Fruit fly (Drosophila melanogaster) whole organism, prepupa: ENCODE results near the gene RabX6.

Experiments used
- Blimp-1 ChIP-seq: fragments of 200-800 bp; sonication (Bioruptor generic); optimal IDR thresholded peaks from 3 replicates; lab custom pipeline; 2017; ENCODE audit warnings: missing biosample characterization, missing genetic modification characterization, mild to moderate bottlenecking, moderate library complexity, missing genetic modification reagents
- CG10669 ChIP-seq: fragments of 200-800 bp; sonication (Bioruptor generic); optimal IDR thresholded peaks from 3 replicates; lab custom pipeline; 2018; ENCODE audit warnings: missing biosample characterization, mild to moderate bottlenecking, missing genetic modification characterization, moderate library complexity
- CG15336 ChIP-seq: fragments of 200-800 bp; sonication (Bioruptor generic); IDR thresholded peaks from 2 replicates; pipeline ENCODE4 v1.3.6; 2022; ENCODE audit warnings: missing biosample characterization, missing genetic modification characterization
- CG1621 ChIP-seq: fragments of 200-800 bp; sonication (Bioruptor generic); optimal IDR thresholded peaks from 3 replicates; lab custom pipeline; 2018; ENCODE audit warnings: missing biosample characterization, mild to moderate bottlenecking, missing genetic modification characterization
- CG3032 ChIP-seq: fragments of 200-800 bp; optimal IDR thresholded peaks from 2 replicates; lab custom pipeline; 2019; ENCODE audit warnings: missing biosample characterization, mild to moderate bottlenecking, missing genetic modification characterization, moderate library complexity
- CG31627 ChIP-seq: fragments of 200-800 bp; sonication (Bioruptor generic); optimal IDR thresholded peaks from 3 replicates; lab custom pipeline; 2016; ENCODE audit warnings: missing biosample characterization, missing genetic modification characterization
- CG32006 ChIP-seq: fragments of 200-800 bp; sonication (Bioruptor generic); optimal IDR thresholded peaks from 3 replicates; lab custom pipeline; 2017; ENCODE audit warnings: missing biosample characterization, mild to moderate bottlenecking, missing genetic modification characterization
- CG34406 ChIP-seq: fragments of 200-800 bp; sonication (Bioruptor generic); optimal IDR thresholded peaks from 3 replicates; lab custom pipeline; 2016; ENCODE audit warnings: missing biosample characterization, missing genetic modification characterization
- CG3919 ChIP-seq: fragments of 200-800 bp; sonication (Bioruptor generic); optimal IDR thresholded peaks from 3 replicates; lab custom pipeline; 2016; ENCODE audit warnings: missing biosample characterization, missing genetic modification characterization
- CG6163 ChIP-seq: fragments of 200-800 bp; sonication (Bioruptor generic); IDR thresholded peaks from 3 replicates; pipeline ENCODE4 v1.3.6; 2022; ENCODE audit warnings: missing biosample characterization, missing genetic modification characterization
- CG6792 ChIP-seq: fragments of 200-800 bp; sonication (Bioruptor generic); optimal IDR thresholded peaks from 3 replicates; lab custom pipeline; 2016; ENCODE audit warnings: missing biosample characterization, missing genetic modification characterization
- CG6854 ChIP-seq: fragments of 200-800 bp; sonication (Bioruptor generic); optimal IDR thresholded peaks from 2 replicates; lab custom pipeline; 2017; ENCODE audit warnings: missing biosample characterization, mild to moderate bottlenecking, missing genetic modification characterization
- CG8119 ChIP-seq: fragments of 200-800 bp; sonication (Bioruptor generic); IDR thresholded peaks from 3 replicates; pipeline ENCODE4 v1.3.6; 2022; ENCODE audit warnings: missing biosample characterization, missing genetic modification characterization
- CG8319 ChIP-seq: fragments of 200-800 bp; sonication (Bioruptor generic); optimal IDR thresholded peaks from 3 replicates; lab custom pipeline; 2016; ENCODE audit warnings: missing biosample characterization, missing genetic modification characterization
- CG8632 ChIP-seq: fragments of 200-800 bp; sonication (Bioruptor generic); optimal IDR thresholded peaks from 3 replicates; lab custom pipeline; 2016; ENCODE audit warnings: missing biosample characterization, missing genetic modification characterization
- CG9139 ChIP-seq: fragments of 200-800 bp; sonication (Bioruptor generic); optimal IDR thresholded peaks from 3 replicates; lab custom pipeline; 2017; ENCODE audit warnings: missing biosample characterization, mild to moderate bottlenecking, missing genetic modification characterization
- Eip75B ChIP-seq: fragments of 200-800 bp; sonication (Bioruptor generic); optimal IDR thresholded peaks from 3 replicates; lab custom pipeline; 2016; ENCODE audit warnings: missing biosample characterization, missing genetic modification characterization
- Eip78C ChIP-seq: fragments of 200-800 bp; sonication (Bioruptor generic); peaks from one replicate; lab custom pipeline; 2016; ENCODE audit warnings: missing biosample characterization, missing genetic modification characterization
- Eip93F ChIP-seq: fragments of 200-800 bp; sonication (Bioruptor generic); optimal IDR thresholded peaks from 2 replicates; lab custom pipeline; 2016; ENCODE audit warnings: missing biosample characterization, mild to moderate bottlenecking, missing genetic modification characterization
- Ets21C ChIP-seq: fragments of 200-800 bp; sonication (Bioruptor generic); optimal IDR thresholded peaks from 3 replicates; lab custom pipeline; 2016; ENCODE audit warnings: missing biosample characterization, missing genetic modification characterization
- Ets96B ChIP-seq: fragments of 200-800 bp; optimal IDR thresholded peaks from 2 replicates; lab custom pipeline; 2019; ENCODE audit warnings: missing biosample characterization, mild to moderate bottlenecking, missing genetic modification characterization, moderate library complexity
- Hr38 ChIP-seq: sonication (Bioruptor generic); optimal IDR thresholded peaks from 2 replicates; lab custom pipeline; 2016; ENCODE audit warnings: missing biosample characterization, missing genetic modification characterization
- Hr39 ChIP-seq: fragments of 200-800 bp; sonication (Bioruptor generic); optimal IDR thresholded peaks from 2 replicates; lab custom pipeline; 2016; ENCODE audit warnings: missing biosample characterization, missing genetic modification characterization
- Hr4 ChIP-seq: fragments of 200-800 bp; sonication (Bioruptor generic); optimal IDR thresholded peaks from 3 replicates; lab custom pipeline; 2016; ENCODE audit warnings: missing biosample characterization, missing genetic modification characterization
- Lpt ChIP-seq: fragments of 200-800 bp; sonication (Bioruptor generic); optimal IDR thresholded peaks from 3 replicates; lab custom pipeline; 2016; ENCODE audit warnings: missing biosample characterization, missing genetic modification characterization
- OdsH ChIP-seq: fragments of 200-800 bp; sonication (Bioruptor generic); optimal IDR thresholded peaks from 3 replicates; lab custom pipeline; 2016; ENCODE audit warnings: missing biosample characterization, missing genetic modification characterization
- Smox ChIP-seq: fragments of 200-800 bp; sonication (Bioruptor generic); optimal IDR thresholded peaks from 3 replicates; lab custom pipeline; 2016; ENCODE audit warnings: missing biosample characterization, missing genetic modification characterization
- Sox102F ChIP-seq: fragments of 200-800 bp; sonication (Bioruptor generic); optimal IDR thresholded peaks from 2 replicates; lab custom pipeline; 2016; ENCODE audit warnings: missing biosample characterization, mild to moderate bottlenecking, missing genetic modification characterization
- Sox14 ChIP-seq: fragments of 200-800 bp; sonication (Bioruptor generic); optimal IDR thresholded peaks from 3 replicates; lab custom pipeline; 2016; ENCODE audit warnings: missing biosample characterization, missing genetic modification characterization
- achi ChIP-seq: fragments of 200-800 bp; sonication (Bioruptor generic); optimal IDR thresholded peaks from 3 replicates; lab custom pipeline; 2016; ENCODE audit warnings: missing biosample characterization, missing genetic modification characterization
- acj6 ChIP-seq: fragments of 200-800 bp; sonication (Bioruptor generic); optimal IDR thresholded peaks from 3 replicates; lab custom pipeline; 2016; ENCODE audit warnings: missing biosample characterization, missing genetic modification characterization
- cyc ChIP-seq: fragments of 200-800 bp; sonication (Bioruptor generic); optimal IDR thresholded peaks from 3 replicates; lab custom pipeline; 2016; ENCODE audit warnings: missing biosample characterization, missing genetic modification characterization
- dac ChIP-seq: fragments of 200-800 bp; sonication (Bioruptor generic); optimal IDR thresholded peaks from 2 replicates; lab custom pipeline; 2017; ENCODE audit warnings: missing biosample characterization, mild to moderate bottlenecking, missing genetic modification characterization
- dsx ChIP-seq: fragments of 200-800 bp; optimal IDR thresholded peaks from 3 replicates; lab custom pipeline; 2019; ENCODE audit warnings: missing biosample characterization, mild to moderate bottlenecking, missing genetic modification characterization, moderate library complexity; ENCODE audit not compliant: poor library complexity, severe bottlenecking
- eg ChIP-seq: fragments of 200-800 bp; sonication (Bioruptor generic); IDR thresholded peaks from 3 replicates; pipeline ENCODE4 v1.3.6; 2022; ENCODE audit warnings: missing biosample characterization, missing genetic modification characterization
- esn ChIP-seq: fragments of 200-800 bp; sonication (Bioruptor generic); optimal IDR thresholded peaks from 2 replicates; lab custom pipeline; 2016; ENCODE audit warnings: missing biosample characterization, mild to moderate bottlenecking, missing genetic modification characterization, moderate library complexity
- fkh ChIP-seq: fragments of 200-800 bp; sonication (Bioruptor generic); optimal IDR thresholded peaks from 3 replicates; lab custom pipeline; 2017; ENCODE audit warnings: missing biosample characterization, mild to moderate bottlenecking, missing genetic modification characterization, moderate library complexity
- net ChIP-seq: fragments of 200-800 bp; sonication (Bioruptor generic); optimal IDR thresholded peaks from 3 replicates; lab custom pipeline; 2016; ENCODE audit warnings: missing biosample characterization, missing genetic modification characterization
- salr ChIP-seq, 2 experiments: fragments of 200-800 bp; sonication (Bioruptor generic); optimal IDR thresholded peaks; 3 replicates each; lab custom pipeline; 2016 to 2018; ENCODE audit warnings: missing biosample characterization in 2 of 2, missing genetic modification characterization in 2 of 2, mild to moderate bottlenecking in 1 of 2
- ss ChIP-seq, 2 experiments: fragments of 200-800 bp; sonication (Bioruptor generic); optimal IDR thresholded peaks; 2 replicates in 1 of 2; 3 replicates in 1 of 2; lab custom pipeline; 2017 to 2018; ENCODE audit warnings: mild to moderate bottlenecking in 2 of 2, missing biosample characterization in 2 of 2, missing genetic modification characterization in 2 of 2, moderate library complexity in 1 of 2
- svp ChIP-seq: fragments of 200-800 bp; sonication (Bioruptor generic); peaks from one replicate; lab custom pipeline; 2016; ENCODE audit warnings: missing biosample characterization, missing genetic modification characterization
- topi ChIP-seq: fragments of 200-800 bp; sonication (Bioruptor generic); optimal IDR thresholded peaks from 3 replicates; lab custom pipeline; 2016; ENCODE audit warnings: missing biosample characterization, missing genetic modification characterization
- vri ChIP-seq: fragments of 200-800 bp; sonication (Bioruptor generic); optimal IDR thresholded peaks from 3 replicates; lab custom pipeline; 2016; ENCODE audit warnings: missing biosample characterization, mild to moderate bottlenecking, missing genetic modification characterization

The RabX6 gene

dm6 chr3L:697724-698123 is 7.4 kb downstream of the RabX6 start:
- TF ChIP-seq Ets21C (GFP tag; lab: Kevin White, UChicago) (no peak), CG10669 (GFP tag; lab: Kevin White, UChicago) (no peak), OdsH (GFP tag; lab: Kevin White, UChicago) (no peak), Blimp-1 (no peak), eg (no peak), CG8632 (GFP tag; lab: Kevin White, UChicago) (no peak), Eip75B (GFP tag; lab: Kevin White, UChicago) (no peak), Hr4 (GFP tag; lab: Kevin White, UChicago) (no peak), CG3919 (no peak), Lpt (no peak), acj6 (no peak), CG1621 (tag; lab: Kevin White, UChicago) (no peak), CG15336 (GFP tag; lab: Robert Waterston, UW) (no peak), CG6163 (no peak), CG31627 (no peak), Smox (GFP tag; lab: Kevin White, UChicago) (no peak)

- TF ChIP-seq ss (GFP tag; optimal IDR thresholded peaks at IDR 0.05; lab: Kevin White, UChicago) (no peak), Eip78C (peak; percentile 40), CG6792 (peak; percentile 16), fkh (GFP tag; lab: Kevin White, UChicago) (peak; percentile 47)
- TF ChIP-seq, all 60 proteins: peak for 3
Measured at dm6 chr3L:698748-699367, 8.5 kb downstream of the RabX6 start, which contains the start of gene CG13894. Gene CG13894 (minus strand): TSS chr3L:699144.

- TF ChIP-seq topi (GFP tag; lab: Kevin White, UChicago) (peak; percentile 46), CG3032 (tag; lab: Kevin White, UChicago) (peak; percentile 53), CG34406 (GFP tag; lab: Kevin White, UChicago) (no peak), CG6163 (peak; percentile 16; the same call in 1 of the 3 replicates), CG1621 (tag; lab: Kevin White, UChicago) (peak; percentile 36), CG10669 (GFP tag; lab: Kevin White, UChicago) (peak; percentile 55), acj6 (peak; percentile 42), CG15336 (GFP tag; lab: Robert Waterston, UW) (0 out of 2 replicates have a peak, but pooled peaks have one; percentile 41), esn (GFP tag; lab: Kevin White, UChicago) (peak; percentile 60), CG8319 (GFP tag; lab: Kevin White, UChicago) (no peak), fkh (GFP tag; lab: Kevin White, UChicago) (peak; percentile 80), Blimp-1 (no peak), vri (peak; percentile 11), CG32006 (GFP tag; lab: Kevin White, UChicago) (peak; percentile 77), Hr38 (no peak), Lpt (peak; percentile 7), dac (GFP tag; lab: Kevin White, UChicago) (peak; percentile 31), Ets96B (peak; percentile 67), dsx (GFP tag; lab: Kevin White, UChicago) (no peak), Hr39 (GFP tag; lab: Kevin White, UChicago) (peak; percentile 36), achi (GFP tag; lab: Kevin White, UChicago) (peak; percentile 51), Sox14 (GFP tag; lab: Kevin White, UChicago) (peak; percentile 57), CG8632 (GFP tag; lab: Kevin White, UChicago) (peak; percentile 38), CG6854 (no peak), CG6792 (no peak), svp (GFP tag; lab: Kevin White, UChicago) (peak; percentile 30), CG31627 (peak; percentile 56), CG8119 (GFP tag; lab: Robert Waterston, UW) (peak; percentile 20; the same call in 1 of the 3 replicates), ss (GFP tag; optimal IDR thresholded peaks at IDR 0.05; lab: Kevin White, UChicago) (peak; percentile 2 to 18), cyc (GFP tag; lab: Kevin White, UChicago) (peak; percentile 26), Eip93F (GFP tag; lab: Kevin White, UChicago) (no peak), Sox102F (GFP tag; lab: Kevin White, UChicago) (peak; percentile 42), salr (GFP tag; optimal IDR thresholded peaks at IDR 0.05; lab: Kevin White, UChicago) (peak; percentile 5 to 29), CG9139 (GFP tag; lab: Kevin White, UChicago) (no peak), OdsH (GFP tag; lab: Kevin White, UChicago) (peak; percentile 68), CG3919 (peak; percentile 47), Ets21C (GFP tag; lab: Kevin White, UChicago) (no peak), net (GFP tag; lab: Kevin White, UChicago) (no peak), Eip78C (peak; percentile 80)
Measured at dm6 chr3L:699368-700150, 9.2 kb downstream of the RabX6 start.
